Worm (Caenorhabditis elegans) whole organism, L2 larva: ENCODE data around the gene tatn-1.

ENCODE experiments used
- ama-1 ChIP-seq: fragments of 150-350 bp; optimal IDR thresholded peaks from 2 replicates; lab custom pipeline; 2018; ENCODE audit warnings: inconsistent platforms
- fos-1 ChIP-seq: fragments of 150-350 bp; optimal IDR thresholded peaks from 2 replicates; lab custom pipeline; 2014; ENCODE audit warnings: missing biosample characterization, missing genetic modification characterization
- lin-39 ChIP-seq: fragments of 150-350 bp; optimal IDR thresholded peaks from 2 replicates; lab custom pipeline; 2014; ENCODE audit warnings: missing biosample characterization, missing genetic modification reagents, missing genetic modification characterization
- lsy-2 ChIP-seq, 2 experiments: fragments of 150-350 bp in 1 of 2; sonication (generic microtip) in 1 of 2; optimal IDR thresholded peaks; 2 replicates each; lab custom pipeline; 2014 to 2017; ENCODE audit warnings: missing biosample characterization in 2 of 2, missing genetic modification characterization in 2 of 2
- nhr-237 ChIP-seq: fragments of 150-350 bp; optimal IDR thresholded peaks from 2 replicates; lab custom pipeline; 2014; ENCODE audit warnings: missing biosample characterization, missing genetic modification characterization
- snpc-4 ChIP-seq: fragments of 150-350 bp; optimal IDR thresholded peaks from 2 replicates; lab custom pipeline; 2014; ENCODE audit warnings: missing biosample characterization, missing genetic modification characterization
- zag-1 ChIP-seq: fragments of 150-350 bp; optimal IDR thresholded peaks from 2 replicates; lab custom pipeline; 2014; ENCODE audit warnings: missing biosample characterization, missing genetic modification characterization
- ztf-11 ChIP-seq: sonication (generic microtip); optimal IDR thresholded peaks from 2 replicates; lab custom pipeline; 2017; ENCODE audit warnings: missing biosample characterization, missing genetic modification characterization

DNA sequence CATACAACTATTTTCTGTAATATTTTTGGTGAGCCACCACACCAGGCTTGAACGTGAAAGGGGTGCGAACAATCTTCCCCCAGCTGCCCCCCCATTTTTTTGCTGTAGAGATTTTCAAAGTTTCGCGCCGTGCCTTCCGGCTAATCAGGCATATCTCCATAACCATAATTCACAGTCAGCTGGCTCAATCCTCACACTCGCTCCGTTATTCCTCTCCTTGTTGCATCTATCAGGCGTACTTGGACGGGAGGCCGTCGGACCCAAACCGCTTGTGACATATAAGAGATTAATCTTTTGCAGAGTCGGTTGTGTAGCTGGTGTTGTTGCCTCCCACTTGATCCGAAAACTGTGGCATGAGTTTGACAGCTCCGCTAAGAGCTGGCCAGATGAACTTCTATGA is 17.6 kb upstream of the tatn-1 start, which contains the start of gene unc-3:
- no peak for TF ChIP-seq ztf-11 (tag; lab: Kevin White, UChicago)
- TF ChIP-seq zag-1 = no peak
- no peak for TF ChIP-seq snpc-4
- no peak for TF ChIP-seq fos-1 (tag; lab: Kevin White, UChicago)
- no peak for TF ChIP-seq ama-1
- TF ChIP-seq lin-39 = no peak
- TF ChIP-seq nhr-237 = no peak
- TF ChIP-seq lsy-2 (tag; optimal IDR thresholded peaks at IDR 0.05; lab: Kevin White, UChicago) = no peak
